Fruit fly (Drosophila melanogaster): ENCODE measurements around the gene TORIP.

DNA sequence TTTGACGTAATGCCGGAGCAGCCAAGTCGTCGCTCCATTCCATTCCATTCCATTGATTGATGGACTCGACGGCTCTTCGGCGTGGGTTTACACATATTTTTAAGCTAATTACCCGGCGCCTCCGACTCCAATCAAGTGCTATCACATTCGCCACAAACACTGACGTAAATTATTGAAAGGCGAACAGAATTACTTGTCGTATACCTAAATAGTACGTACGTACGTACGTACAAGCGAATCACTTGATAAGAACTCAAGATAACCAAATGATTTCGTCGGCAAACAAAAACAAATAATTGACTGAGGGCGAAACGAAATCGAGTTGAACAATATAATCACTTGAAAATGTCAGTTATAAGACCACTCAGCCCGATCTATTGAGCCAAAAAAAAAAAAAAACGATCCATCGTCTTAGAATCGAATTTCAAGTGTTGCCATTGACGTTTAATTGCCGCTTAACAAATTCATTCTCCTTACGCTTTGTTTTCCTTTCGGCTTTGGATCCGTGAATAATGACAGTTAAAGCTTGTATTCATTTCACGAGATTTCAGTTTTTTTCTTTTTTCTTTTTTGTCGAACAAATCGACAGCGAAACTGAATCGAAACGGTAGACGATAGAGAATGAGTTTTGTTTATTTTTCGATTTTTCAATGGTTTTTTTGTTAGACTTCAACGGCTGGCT is 27.5 kb downstream of the TORIP start:
- no peak for TF ChIP-seq EcR (GFP tag; optimal IDR thresholded peaks at IDR 0.05)
- TF ChIP-seq pan (optimal IDR thresholded peaks at IDR 0.05): no peak

All from whole organism.